Fruit fly (Drosophila melanogaster): ENCODE measurements around the gene CG45122.

- TF ChIP-seq Hr78 (GFP tag; optimal IDR thresholded peaks at IDR 0.05): no peak
- TF ChIP-seq Dfd (GFP tag; optimal IDR thresholded peaks at IDR 0.05): no peak
- TF ChIP-seq HLH106 (tag; optimal IDR thresholded peaks at IDR 0.05): no peak
- no peak for TF ChIP-seq tai (GFP tag; optimal IDR thresholded peaks at IDR 0.05)
- no peak for TF ChIP-seq CG32264 (GFP tag; optimal IDR thresholded peaks at IDR 0.05)
- TF ChIP-seq pan (optimal IDR thresholded peaks at IDR 0.05): no peak
- no peak for TF ChIP-seq brk (GFP tag; optimal IDR thresholded peaks at IDR 0.05)
Measured at dm6 chr3R:13044459-13044858, 502 bp downstream of the CG45122 start, which contains the start of gene Hsc70-2.

Data from whole organism, wandering third instar larva.